Worm (Caenorhabditis elegans) whole organism, L4/young adult: ENCODE measurements around the gene Y38H6C.25.

Experiments used
- W03F9.2 ChIP-seq: fragments of 150-350 bp; optimal IDR thresholded peaks from 2 replicates; lab custom pipeline; 2014; ENCODE audit warnings: missing biosample characterization, missing genetic modification characterization
- dao-5 ChIP-seq: sonication (generic microtip); optimal IDR thresholded peaks from 2 replicates; lab custom pipeline; 2016; ENCODE audit warnings: missing genotype, missing genetic modification characterization, moderate library complexity, missing compliant biosample characterization
- him-1 ChIP-seq: sonication (generic microtip); optimal IDR thresholded peaks from 2 replicates; lab custom pipeline; 2016; ENCODE audit warnings: missing genotype, missing genetic modification reagents, missing genetic modification characterization, missing compliant biosample characterization

- no peak for TF ChIP-seq W03F9.2 (tag; lab: Kevin White, UChicago)
- TF ChIP-seq dao-5 = no peak
- no peak for TF ChIP-seq him-1 (tag; lab: Kevin White, UChicago)
These were observed 33.7 kb upstream of the Y38H6C.25 start, which contains the start of gene dhcr-7 for ce11 chrV:20485285-20485684.
